Worm (Caenorhabditis elegans): ENCODE data around the gene Y81G3A.2.

DNA sequence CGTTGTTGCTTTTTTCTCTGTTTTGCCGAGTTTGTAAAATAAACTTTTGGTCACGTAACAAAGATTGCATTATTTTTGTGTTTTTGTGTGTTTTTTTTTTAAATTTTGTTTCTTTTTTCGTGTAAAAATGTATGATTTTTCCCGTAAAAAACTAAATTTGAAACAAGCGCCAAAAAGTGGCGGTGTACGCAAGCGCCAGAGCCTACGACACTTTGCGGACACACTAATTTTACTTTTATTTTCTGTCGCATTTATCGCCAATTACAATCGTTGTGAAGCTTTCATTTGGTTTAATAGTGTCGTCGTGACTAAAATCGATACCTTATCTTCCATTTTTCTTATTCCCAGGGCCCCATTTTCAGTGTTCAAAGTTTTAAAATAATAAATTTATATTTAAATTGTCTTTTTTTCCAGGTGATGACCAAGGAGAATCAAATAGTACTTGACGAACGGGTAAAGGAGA, 3.1 kb downstream of the Y81G3A.2 start, which contains the start of the genes Y81G3A.1 and gcn-2:
- no peak for TF ChIP-seq tab-1 (GFP tag; IDR thresholded peaks at IDR 0.05)
- no peak for TF ChIP-seq klf-2 (GFP tag; conservative IDR thresholded peaks at IDR 0.05)
- TF ChIP-seq flt-1 (GFP tag; IDR thresholded peaks at IDR 0.05) = no peak
- no peak for TF ChIP-seq cog-1 (tag; optimal IDR thresholded peaks at IDR 0.05)
- no peak for TF ChIP-seq ztf-23 (GFP tag; IDR thresholded peaks at IDR 0.05)
- no peak for TF ChIP-seq ztf-29 (GFP tag; IDR thresholded peaks at IDR 0.05)
